Worm (Caenorhabditis elegans) whole organism, mixed stage, embryonic: ENCODE measurements around the gene F55B11.2.

Experiments used
- bed-3 ChIP-seq: fragments of 200-800 bp; sonication (Bioruptor generic); optimal IDR thresholded peaks from 3 replicates; lab custom pipeline; 2018; ENCODE audit warnings: mild to moderate bottlenecking, missing genetic modification characterization, moderate library complexity, missing compliant biosample characterization
- blmp-1 ChIP-seq: fragments of 150-350 bp; optimal IDR thresholded peaks from 2 replicates; lab custom pipeline; 2014; ENCODE audit warnings: missing biosample characterization, missing genetic modification characterization
- ceh-39 ChIP-seq: fragments of 150-350 bp; optimal IDR thresholded peaks from 2 replicates; lab custom pipeline; 2014; ENCODE audit warnings: missing biosample characterization, missing genetic modification characterization
- ceh-43 ChIP-seq: fragments of 200-800 bp; sonication (Bioruptor generic); optimal IDR thresholded peaks from 2 replicates; lab custom pipeline; 2018; ENCODE audit warnings: mild to moderate bottlenecking, missing genetic modification characterization, moderate library complexity, missing compliant biosample characterization
- ceh-83 ChIP-seq: fragments of 200-800 bp; sonication (Bioruptor generic); optimal IDR thresholded peaks from 2 replicates; lab custom pipeline; 2018; ENCODE audit warnings: mild to moderate bottlenecking, missing genetic modification characterization, missing compliant biosample characterization
- ces-1 ChIP-seq: fragments of 150-350 bp; optimal IDR thresholded peaks from 2 replicates; lab custom pipeline; 2014; ENCODE audit warnings: missing biosample characterization, missing genetic modification reagents, missing genetic modification characterization
- cnd-1 ChIP-seq: fragments of 200-800 bp; sonication (Bioruptor generic); optimal IDR thresholded peaks from 2 replicates; lab custom pipeline; 2018; ENCODE audit warnings: mild to moderate bottlenecking, missing genetic modification characterization, missing compliant biosample characterization
- drap-1 ChIP-seq: fragments of 200-800 bp; sonication (Bioruptor generic); optimal IDR thresholded peaks from 3 replicates; lab custom pipeline; 2018; ENCODE audit warnings: mild to moderate bottlenecking, missing genetic modification characterization, missing compliant biosample characterization
- elt-1 ChIP-seq: sonication (generic microtip); optimal IDR thresholded peaks from 2 replicates; lab custom pipeline; 2017; ENCODE audit warnings: missing genetic modification characterization, mild to moderate bottlenecking, missing compliant biosample characterization, antibody characterized with exemption, moderate library complexity, borderline replicate concordance; ENCODE audit not compliant: insufficient read depth
- elt-3 ChIP-seq: fragments of 150-350 bp; optimal IDR thresholded peaks from 2 replicates; lab custom pipeline; 2014; ENCODE audit warnings: missing biosample characterization, missing genetic modification characterization
- flh-1 ChIP-seq: fragments of 200-800 bp; sonication (Bioruptor generic); optimal IDR thresholded peaks from 2 replicates; lab custom pipeline; 2018; ENCODE audit warnings: mild to moderate bottlenecking, missing genetic modification characterization, moderate library complexity, missing compliant biosample characterization
- hlh-1 ChIP-seq: fragments of 150-350 bp; optimal IDR thresholded peaks from 2 replicates; lab custom pipeline; 2014; ENCODE audit warnings: missing biosample characterization, missing genetic modification reagents, missing genetic modification characterization
- lin-13 ChIP-seq: fragments of 150-350 bp; optimal IDR thresholded peaks from 2 replicates; lab custom pipeline; 2014; ENCODE audit warnings: missing biosample characterization, missing genetic modification characterization
- lin-32 ChIP-seq: fragments of 200-800 bp; sonication (Bioruptor generic); optimal IDR thresholded peaks from 2 replicates; lab custom pipeline; 2018; ENCODE audit warnings: mild to moderate bottlenecking, missing genetic modification characterization, missing compliant biosample characterization
- lsy-2 ChIP-seq: fragments of 150-350 bp; optimal IDR thresholded peaks from 2 replicates; lab custom pipeline; 2014; ENCODE audit warnings: missing biosample characterization, missing genetic modification characterization
- mab-5 ChIP-seq: fragments of 150-350 bp; optimal IDR thresholded peaks from 2 replicates; lab custom pipeline; 2014; ENCODE audit warnings: missing biosample characterization, missing genetic modification characterization
- mep-1 ChIP-seq: fragments of 150-350 bp; optimal IDR thresholded peaks from 2 replicates; lab custom pipeline; 2017; ENCODE audit warnings: missing biosample characterization, missing genetic modification reagents, missing genetic modification characterization, inconsistent platforms
- mls-2 ChIP-seq: sonication (generic microtip); optimal IDR thresholded peaks from 2 replicates; lab custom pipeline; 2016; ENCODE audit warnings: mild to moderate bottlenecking, missing genetic modification characterization, moderate library complexity, missing compliant biosample characterization
- nhr-12 ChIP-seq: fragments of 150-350 bp; optimal IDR thresholded peaks from 2 replicates; lab custom pipeline; 2014; ENCODE audit warnings: missing biosample characterization, missing genetic modification characterization
- nhr-2 ChIP-seq: fragments of 150-350 bp; optimal IDR thresholded peaks from 2 replicates; lab custom pipeline; 2014; ENCODE audit warnings: missing biosample characterization, missing genetic modification characterization
- nhr-237 ChIP-seq: fragments of 150-350 bp; optimal IDR thresholded peaks from 2 replicates; lab custom pipeline; 2014; ENCODE audit warnings: missing biosample characterization, missing genetic modification characterization
- nhr-28 ChIP-seq: fragments of 150-350 bp; optimal IDR thresholded peaks from 2 replicates; lab custom pipeline; 2014; ENCODE audit warnings: missing biosample characterization, missing genetic modification characterization
- nhr-76 ChIP-seq: sonication (generic microtip); optimal IDR thresholded peaks from 2 replicates; lab custom pipeline; 2017; ENCODE audit warnings: missing biosample characterization, missing genetic modification characterization
- pha-4 ChIP-seq: fragments of 150-350 bp; optimal IDR thresholded peaks from 2 replicates; lab custom pipeline; 2018; ENCODE audit warnings: missing biosample characterization, missing genetic modification reagents, missing genetic modification characterization
- sem-2 ChIP-seq: fragments of 200-800 bp; sonication (Bioruptor generic); optimal IDR thresholded peaks from 2 replicates; lab custom pipeline; 2018; ENCODE audit warnings: mild to moderate bottlenecking, missing genetic modification characterization, missing compliant biosample characterization
- snpc-4 ChIP-seq: fragments of 150-350 bp; optimal IDR thresholded peaks from 2 replicates; lab custom pipeline; 2014; ENCODE audit warnings: missing biosample characterization, missing genetic modification characterization
- tbx-8 ChIP-seq: fragments of 200-800 bp; sonication (Bioruptor generic); optimal IDR thresholded peaks from 2 replicates; lab custom pipeline; 2018; ENCODE audit warnings: mild to moderate bottlenecking, missing genetic modification characterization, moderate library complexity, missing compliant biosample characterization
- unc-39 ChIP-seq: fragments of 150-350 bp; optimal IDR thresholded peaks from 2 replicates; lab custom pipeline; 2014; ENCODE audit warnings: missing biosample characterization, missing genetic modification characterization
- unc-62 ChIP-seq: fragments of 150-350 bp; optimal IDR thresholded peaks from 2 replicates; lab custom pipeline; 2014; ENCODE audit warnings: missing biosample characterization, missing genetic modification reagents, missing genetic modification characterization
- zip-8 ChIP-seq: fragments of 150-350 bp; optimal IDR thresholded peaks from 2 replicates; lab custom pipeline; 2014; ENCODE audit warnings: missing biosample characterization, missing genetic modification characterization
- ztf-11 ChIP-seq: fragments of 150-350 bp; optimal IDR thresholded peaks from 2 replicates; lab custom pipeline; 2014; ENCODE audit warnings: missing biosample characterization, missing genetic modification characterization

The F55B11.2 gene

DNA sequence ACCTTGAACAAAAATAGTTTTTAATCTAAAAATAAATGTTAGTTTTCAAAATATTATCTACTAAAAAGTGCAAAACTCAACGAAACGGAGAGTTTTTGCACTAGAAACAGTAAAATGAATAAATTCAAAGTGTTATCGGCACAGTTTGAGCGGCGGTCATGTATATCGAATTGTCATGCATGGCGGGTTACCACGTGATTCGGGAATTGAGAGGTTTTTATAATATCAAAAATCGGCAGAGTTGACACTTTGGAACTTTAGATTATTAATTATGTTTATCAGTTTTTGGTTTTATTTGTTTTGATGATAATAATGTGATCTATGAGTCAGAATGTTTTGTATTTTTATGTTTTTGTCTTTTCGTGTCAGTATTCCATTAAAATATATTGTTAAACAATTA is 9.7 kb downstream of the F55B11.2 start:
- TF ChIP-seq unc-62 (GFP tag; lab: Kevin White, UChicago) (no peak), elt-1 (tag; lab: Kevin White, UChicago) (no peak), ztf-11 (tag; lab: Kevin White, UChicago) (no peak), mep-1 (tag; lab: Kevin White, UChicago) (no peak), ceh-43 (no peak), blmp-1 (tag; lab: Kevin White, UChicago) (no peak), cnd-1 (tag; lab: Kevin White, UChicago) (no peak), nhr-2 (tag; lab: Kevin White, UChicago) (no peak), snpc-4 (tag; lab: Kevin White, UChicago) (no peak), bed-3 (no peak), flh-1 (GFP tag; lab: Kevin White, UChicago) (no peak), nhr-237 (tag; lab: Kevin White, UChicago) (no peak), ceh-39 (no peak), drap-1 (no peak), pha-4 (tag; lab: Kevin White, UChicago) (no peak), lin-13 (tag; lab: Kevin White, UChicago) (no peak), elt-3 (tag; lab: Kevin White, UChicago) (no peak), mab-5 (tag; lab: Kevin White, UChicago) (no peak), mls-2 (no peak), unc-39 (tag; lab: Kevin White, UChicago) (no peak)

DNA sequence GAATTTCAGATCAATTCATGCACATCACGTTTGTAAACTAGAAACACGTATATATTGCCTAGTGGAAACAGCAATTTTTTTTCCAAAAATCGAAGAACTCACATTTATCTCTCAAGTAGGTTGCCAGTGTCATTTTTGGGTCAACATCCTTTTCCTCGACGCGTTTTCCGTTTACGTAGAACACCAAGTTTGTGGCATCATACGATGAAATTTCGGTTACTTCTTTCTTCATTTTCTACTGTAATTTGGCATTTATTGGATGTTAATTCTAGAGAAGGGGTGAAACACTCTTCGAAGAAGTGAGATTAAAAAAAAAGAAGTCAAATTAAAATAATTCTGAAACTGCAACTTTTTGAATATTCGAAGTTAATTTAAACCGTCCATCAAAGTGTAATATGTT is 10.4 kb downstream of the F55B11.2 start, which contains the start of gene xdh-1:
Gene xdh-1, minus strand, starts transcription at position 240 of the 400 bp plus-strand sequence.
- TF ChIP-seq ztf-11 (tag; lab: Kevin White, UChicago) (no peak), ceh-39 (no peak), lin-13 (tag; lab: Kevin White, UChicago) (no peak), mab-5 (tag; lab: Kevin White, UChicago) (no peak), flh-1 (GFP tag; lab: Kevin White, UChicago) (no peak), sem-2 (GFP tag; lab: Kevin White, UChicago) (no peak), mep-1 (tag; lab: Kevin White, UChicago) (no peak), nhr-76 (tag; lab: Kevin White, UChicago) (no peak), elt-3 (tag; lab: Kevin White, UChicago) (no peak), mls-2 (no peak)

DNA sequence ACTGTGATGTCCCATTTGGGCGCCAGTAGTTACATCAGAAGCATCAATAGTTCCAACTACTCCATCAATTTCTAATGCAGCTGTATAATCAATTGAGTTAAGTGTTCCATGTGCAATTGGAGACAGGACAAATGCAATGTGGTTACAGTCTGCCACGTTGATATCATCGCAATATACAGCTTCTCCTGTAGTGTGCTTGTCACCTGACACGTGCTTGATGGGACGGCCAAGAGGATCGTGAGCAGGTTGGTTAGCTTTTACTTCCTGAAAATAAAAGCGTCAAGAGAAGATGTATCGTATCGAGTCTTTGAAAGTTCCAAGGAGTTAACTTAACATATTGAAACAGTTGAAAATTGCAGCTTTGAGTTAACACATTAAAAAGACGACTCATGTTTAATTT is 14.5 kb downstream of the F55B11.2 start:
- TF ChIP-seq ceh-43, result no peak
- no peak for TF ChIP-seq unc-62 (GFP tag; lab: Kevin White, UChicago)
- TF ChIP-seq zip-8, result no peak
- no peak for TF ChIP-seq nhr-237 (tag; lab: Kevin White, UChicago)
- TF ChIP-seq ceh-83 (GFP tag; lab: Kevin White, UChicago), result no peak
- no peak for TF ChIP-seq mep-1 (tag; lab: Kevin White, UChicago)
- no peak for TF ChIP-seq pha-4 (tag; lab: Kevin White, UChicago)
- TF ChIP-seq tbx-8, result no peak
- no peak for TF ChIP-seq nhr-76 (tag; lab: Kevin White, UChicago)
- no peak for TF ChIP-seq sem-2 (GFP tag; lab: Kevin White, UChicago)
- TF ChIP-seq nhr-28 (tag; lab: Kevin White, UChicago), result no peak
- TF ChIP-seq ces-1, result no peak
- TF ChIP-seq mab-5 (tag; lab: Kevin White, UChicago), result no peak
- TF ChIP-seq nhr-12, result no peak
- no peak for TF ChIP-seq elt-1 (tag; lab: Kevin White, UChicago)
- no peak for TF ChIP-seq bed-3
- no peak for TF ChIP-seq mls-2
- TF ChIP-seq unc-39 (tag; lab: Kevin White, UChicago), result no peak
- TF ChIP-seq lin-32 (GFP tag; lab: Kevin White, UChicago), result no peak
- TF ChIP-seq, all 35 proteins: peak for 0

DNA sequence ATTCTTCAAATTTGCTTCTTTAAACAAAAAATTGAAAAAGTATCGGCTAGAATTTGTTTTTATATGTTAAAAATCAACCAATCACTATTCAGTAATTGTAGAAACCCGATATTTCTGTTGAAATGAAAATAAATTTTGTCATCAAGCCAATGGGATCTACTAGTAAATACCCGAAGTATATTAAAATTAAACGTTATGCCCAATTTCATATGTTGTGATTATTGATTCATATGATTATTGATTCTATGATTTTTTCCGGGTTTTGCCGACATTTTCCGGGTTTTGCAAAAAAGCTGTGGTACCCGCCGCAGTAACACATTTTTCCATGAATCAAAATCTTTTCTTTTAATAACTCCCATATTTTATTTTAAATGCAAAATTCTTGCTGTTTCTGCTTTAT is 27.6 kb downstream of the F55B11.2 start:
- TF ChIP-seq tbx-8, result no peak
- no peak for TF ChIP-seq elt-3 (tag; lab: Kevin White, UChicago)
- TF ChIP-seq unc-62 (GFP tag; lab: Kevin White, UChicago), result no peak
- TF ChIP-seq hlh-1, result no peak
- TF ChIP-seq bed-3, result no peak

DNA sequence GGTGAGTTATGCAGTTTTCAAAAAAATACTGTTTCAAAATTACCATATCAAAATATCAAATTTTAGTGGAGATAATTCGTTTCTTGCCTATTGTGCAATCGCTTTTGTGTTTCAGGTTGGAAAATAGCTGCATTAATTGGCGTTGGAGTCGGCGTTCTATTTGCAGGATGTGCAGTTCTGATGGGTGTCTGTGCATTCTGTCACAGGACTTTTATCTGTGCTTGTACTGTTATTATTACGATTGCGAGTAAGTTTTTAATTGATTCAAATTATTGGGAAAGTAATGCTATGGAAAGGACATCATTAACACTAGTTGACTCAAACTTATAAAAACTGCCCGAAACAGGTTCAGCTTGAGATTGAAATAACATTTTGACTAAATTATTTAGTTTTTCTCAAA is 28.3 kb downstream of the F55B11.2 start:
- TF ChIP-seq snpc-4 (tag; lab: Kevin White, UChicago), result no peak
- no peak for TF ChIP-seq nhr-12
- TF ChIP-seq mab-5 (tag; lab: Kevin White, UChicago), result no peak
- TF ChIP-seq lsy-2 (tag; lab: Kevin White, UChicago), result no peak
- TF ChIP-seq nhr-28 (tag; lab: Kevin White, UChicago), result no peak
- TF ChIP-seq mep-1 (tag; lab: Kevin White, UChicago), result no peak
- TF ChIP-seq unc-62 (GFP tag; lab: Kevin White, UChicago), result no peak
- TF ChIP-seq lin-32 (GFP tag; lab: Kevin White, UChicago), result no peak
- no peak for TF ChIP-seq unc-39 (tag; lab: Kevin White, UChicago)
- no peak for TF ChIP-seq ztf-11 (tag; lab: Kevin White, UChicago)
- no peak for TF ChIP-seq bed-3
- TF ChIP-seq ceh-43, result no peak
- no peak for TF ChIP-seq sem-2 (GFP tag; lab: Kevin White, UChicago)
- TF ChIP-seq ceh-83 (GFP tag; lab: Kevin White, UChicago), result no peak
- TF ChIP-seq nhr-2 (tag; lab: Kevin White, UChicago), result no peak
